Fruit fly (Drosophila melanogaster): ENCODE results near the gene CG43841.

Gene CG43841

DNA sequence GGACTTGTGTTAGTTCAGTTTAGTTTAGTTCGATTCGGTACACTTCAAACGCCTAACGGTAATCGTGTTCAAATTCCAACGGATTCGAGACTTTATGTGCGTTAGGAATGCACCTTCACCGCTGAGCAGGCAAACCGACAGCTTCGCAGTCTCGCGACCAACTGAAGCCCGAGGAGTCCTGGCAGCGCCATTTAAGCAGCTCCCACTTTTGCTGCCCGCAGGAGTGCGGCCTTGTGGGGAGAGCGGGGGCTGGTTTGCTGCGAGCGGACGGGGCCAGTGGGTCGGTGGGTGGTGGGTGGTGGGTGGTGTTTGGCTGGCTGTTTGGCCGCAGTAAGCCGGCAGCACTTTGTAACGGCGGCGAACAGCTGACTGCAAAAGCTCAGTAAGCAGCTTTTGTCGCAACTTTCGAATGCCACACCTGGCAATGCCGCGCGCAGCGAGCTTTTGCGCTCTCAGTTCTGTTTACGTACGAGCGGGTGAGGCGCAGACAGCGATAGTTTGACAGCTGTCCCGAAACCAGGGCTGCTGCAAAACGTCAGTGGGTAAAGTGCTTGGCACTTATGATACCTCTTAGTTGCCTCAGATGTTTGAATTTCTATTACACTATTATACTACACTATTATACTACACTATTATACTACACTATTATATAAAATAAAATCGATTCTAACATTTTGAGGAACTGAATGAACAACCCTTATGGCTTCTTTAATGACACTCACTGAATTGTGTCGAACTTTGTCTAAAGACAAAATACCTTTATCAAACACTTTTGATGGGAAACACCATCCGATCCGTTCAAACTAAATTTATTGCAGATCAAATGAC, 40.1 kb downstream of the CG43841 start, which contains the start of gene CG32547 (continued):
- TF ChIP-seq run (tag; optimal IDR thresholded peaks at IDR 0.05): no peak
- TF ChIP-seq dmrt99B (tag; optimal IDR thresholded peaks at IDR 0.05): peak; percentile 26
- TF ChIP-seq Scr (GFP tag; IDR thresholded peaks at IDR 0.05; ENCODE audit: partially characterized antibody): no peak
- TF ChIP-seq vvl (GFP tag; IDR thresholded peaks at IDR 0.05): peak; percentile 56
- peak; percentile 36; the same call in 1 of the 2 replicates for TF ChIP-seq Xrp1 (GFP tag; IDR thresholded peaks at IDR 0.05)
- TF ChIP-seq Sox102F (GFP tag; optimal IDR thresholded peaks at IDR 0.05): peak; percentile 7
- 0 out of 3 replicates have a peak, but pooled peaks have one; percentile 34 for TF ChIP-seq ci (GFP tag; IDR thresholded peaks at IDR 0.05)
- peak; percentile 17; the same call in 1 of the 2 replicates for TF ChIP-seq Dref (GFP tag; IDR thresholded peaks at IDR 0.05)
- peak; percentile 51 for TF ChIP-seq Fer1 (GFP tag; optimal IDR thresholded peaks at IDR 0.05)
- no peak for TF ChIP-seq HLH54F (GFP tag; optimal IDR thresholded peaks at IDR 0.05)
- no peak for TF ChIP-seq tx (GFP tag; optimal IDR thresholded peaks at IDR 0.05)
- peak in 1 of 2 experiments; percentile 17 for TF ChIP-seq Hr51 (GFP tag; optimal IDR thresholded peaks at IDR 0.05)
- TF ChIP-seq unpg (GFP tag; optimal IDR thresholded peaks at IDR 0.05): peak; percentile 1
- no peak for TF ChIP-seq rib (GFP tag; IDR thresholded peaks at IDR 0.05)
- TF ChIP-seq ara (GFP tag; IDR thresholded peaks at IDR 0.05): no peak
- peak; percentile 13 for TF ChIP-seq Meics (GFP tag; optimal IDR thresholded peaks at IDR 0.05)
- TF ChIP-seq Max (GFP tag; optimal IDR thresholded peaks at IDR 0.05): no peak
- peak; percentile 6 for TF ChIP-seq Dp (GFP tag; optimal IDR thresholded peaks at IDR 0.05)
- TF ChIP-seq CG13287 (GFP tag; IDR thresholded peaks at IDR 0.05; ENCODE audit: partially characterized antibody): peak; percentile 45; the same call in 1 of the 2 replicates
- TF ChIP-seq Deaf1 (tag; optimal IDR thresholded peaks at IDR 0.05): peak; percentile 66
- TF ChIP-seq CG10267 (tag; optimal IDR thresholded peaks at IDR 0.05): peak; percentile 5
- TF ChIP-seq CG31441 (GFP tag; IDR thresholded peaks at IDR 0.05): peak; percentile 16; the same call in 1 of the 2 replicates
- TF ChIP-seq fd64A (GFP tag; optimal IDR thresholded peaks at IDR 0.05): no peak
- no peak for TF ChIP-seq vnd (GFP tag; IDR thresholded peaks at IDR 0.05; ENCODE audit: partially characterized antibody)
- no peak for TF ChIP-seq Ets65A (GFP tag)
- TF ChIP-seq GATAe (GFP tag; conservative IDR thresholded peaks at IDR 0.05): no peak
- peak; percentile 58 for TF ChIP-seq Med (GFP tag)
- TF ChIP-seq CG2678 (tag; optimal IDR thresholded peaks at IDR 0.05): peak; percentile 23
- TF ChIP-seq CG13424 (tag; optimal IDR thresholded peaks at IDR 0.05): no peak
- 0 out of 2 replicates have a peak, but pooled peaks have one; percentile 9 for TF ChIP-seq Ptx1 (GFP tag; IDR thresholded peaks at IDR 0.05)
- TF ChIP-seq CG3726 (GFP tag; IDR thresholded peaks at IDR 0.05): no peak
- TF ChIP-seq Bgb (GFP tag; IDR thresholded peaks at IDR 0.05; ENCODE audit: partially characterized antibody): 0 out of 2 replicates have a peak, but pooled peaks have one; percentile 17
- TF ChIP-seq CG32532 (GFP tag; IDR thresholded peaks at IDR 0.05): peak; percentile 28; the same call in 1 of the 2 replicates
- peak; percentile 21 for TF ChIP-seq CG11504 (tag; optimal IDR thresholded peaks at IDR 0.05)
- peak; percentile 10 for TF ChIP-seq CG3281 (GFP tag; optimal IDR thresholded peaks at IDR 0.05)
- peak; percentile 92 for TF ChIP-seq CG9215 (GFP tag; IDR thresholded peaks at IDR 0.05)
- TF ChIP-seq ind (GFP tag; optimal IDR thresholded peaks at IDR 0.05): peak; percentile 16
- no peak for TF ChIP-seq oc (tag; optimal IDR thresholded peaks at IDR 0.05)
- peak; percentile 90 for TF ChIP-seq CG7928 (GFP tag; optimal IDR thresholded peaks at IDR 0.05)
- peak; percentile 41 for TF ChIP-seq pzg (GFP tag; optimal IDR thresholded peaks at IDR 0.05)
- 0 out of 2 replicates have a peak, but pooled peaks have one; percentile 26 for TF ChIP-seq CG14441 (GFP tag; IDR thresholded peaks at IDR 0.05)
- TF ChIP-seq Jarid2 (GFP tag; optimal IDR thresholded peaks at IDR 0.05): peak; percentile 11
- TF ChIP-seq corto (GFP tag; optimal IDR thresholded peaks at IDR 0.05): no peak
- TF ChIP-seq CG18599 (GFP tag; optimal IDR thresholded peaks at IDR 0.05): peak; percentile 11
- TF ChIP-seq CG2116 (GFP tag; optimal IDR thresholded peaks at IDR 0.05): no peak
- peak; percentile 33; the same call in 1 of the 3 replicates for TF ChIP-seq dysf (GFP tag; IDR thresholded peaks at IDR 0.05)
- no peak for TF ChIP-seq CG3995 (GFP tag; optimal IDR thresholded peaks at IDR 0.05)

All from whole organism, embryonic.